Worm (Caenorhabditis elegans) whole organism, early embryonic: ENCODE results near the gene T24E12.2.

Experiments
- B0310.2 ChIP-seq: sonication (generic microtip); optimal IDR thresholded peaks from 2 replicates; lab custom pipeline; 2016; ENCODE audit warnings: mild to moderate bottlenecking, missing genetic modification characterization, missing compliant biosample characterization
- aly-1 ChIP-seq: sonication (generic microtip); optimal IDR thresholded peaks from 2 replicates; lab custom pipeline; 2016; ENCODE audit warnings: missing genetic modification characterization, missing compliant biosample characterization
- ama-1 ChIP-seq: fragments of 150-350 bp; optimal IDR thresholded peaks from 2 replicates; lab custom pipeline; 2014
- ceh-13 ChIP-seq: fragments of 200-800 bp; sonication (Bioruptor generic); optimal IDR thresholded peaks from 2 replicates; lab custom pipeline; 2018; ENCODE audit warnings: mild to moderate bottlenecking, missing genetic modification characterization, missing compliant biosample characterization
- flt-1 ChIP-seq: fragments of 200-800 bp; sonication (Bioruptor generic); IDR thresholded peaks from 2 replicates; pipeline ENCODE4 v1.3.6; 2022; ENCODE audit warnings: missing genetic modification characterization, missing compliant biosample characterization
- hnd-1 ChIP-seq: sonication (generic microtip); optimal IDR thresholded peaks from 2 replicates; lab custom pipeline; 2016; ENCODE audit warnings: missing genetic modification characterization, missing compliant biosample characterization
- pes-1 ChIP-seq: fragments of 200-800 bp; sonication (Bioruptor generic); IDR thresholded peaks from 2 replicates; pipeline ENCODE4 v1.3.6; 2022; ENCODE audit warnings: missing genetic modification reagents, missing genetic modification characterization, missing compliant biosample characterization
- scrt-1 ChIP-seq: fragments of 200-800 bp; sonication (Bioruptor generic); IDR thresholded peaks from 2 replicates; pipeline ENCODE4 v1.3.6; 2022; ENCODE audit warnings: missing genetic modification characterization, missing compliant biosample characterization
- tbx-37 ChIP-seq: fragments of 200-800 bp; sonication (Bioruptor generic); conservative IDR thresholded peaks from 2 replicates; pipeline ENCODE4 v1.3.6; 2022; ENCODE audit warnings: missing genetic modification reagents, missing genetic modification characterization, missing compliant biosample characterization
- tra-4 ChIP-seq: sonication (generic microtip); optimal IDR thresholded peaks from 2 replicates; lab custom pipeline; 2017; ENCODE audit warnings: missing genetic modification characterization, missing compliant biosample characterization

- TF ChIP-seq scrt-1 (GFP tag; lab: Robert Waterston, UW), result no peak
- TF ChIP-seq tbx-37 (GFP tag; lab: Robert Waterston, UW), result no peak
- no peak for TF ChIP-seq tra-4
- TF ChIP-seq ama-1 (lab: Kevin White, UChicago), result no peak
- no peak for TF ChIP-seq flt-1
- no peak for TF ChIP-seq B0310.2
- no peak for TF ChIP-seq pes-1 (GFP tag; lab: Robert Waterston, UW)
- no peak for TF ChIP-seq hnd-1 (tag; lab: Kevin White, UChicago)
- no peak for TF ChIP-seq aly-1 (tag; lab: Kevin White, UChicago)
- TF ChIP-seq ceh-13 (GFP tag; lab: Kevin White, UChicago), result no peak
Measured at ce11 chrII:3805518-3805917, 22.8 kb downstream of the T24E12.2 start.
